Worm (Caenorhabditis elegans) whole organism, L3 larva: ENCODE results near the gene C04A11.5.

Experiments used
- ama-1 ChIP-seq: fragments of 150-350 bp; optimal IDR thresholded peaks from 2 replicates; lab custom pipeline; 2018
- fkh-10 ChIP-seq: sonication (generic microtip); optimal IDR thresholded peaks from 2 replicates; lab custom pipeline; 2017; ENCODE audit warnings: missing biosample characterization, missing genetic modification reagents, missing genetic modification characterization
- lin-39 ChIP-seq: fragments of 150-350 bp; optimal IDR thresholded peaks from 2 replicates; lab custom pipeline; 2018; ENCODE audit warnings: missing biosample characterization, missing genetic modification reagents, missing genetic modification characterization
- nhr-25 ChIP-seq: sonication (generic microtip); optimal IDR thresholded peaks from 2 replicates; lab custom pipeline; 2017; ENCODE audit warnings: missing biosample characterization, missing genetic modification characterization
- nhr-43 ChIP-seq: sonication (generic microtip); optimal IDR thresholded peaks from 2 replicates; lab custom pipeline; 2016; ENCODE audit warnings: mild to moderate bottlenecking, missing genetic modification characterization, missing compliant biosample characterization; ENCODE audit not compliant: poor library complexity, severe bottlenecking
- nhr-67 ChIP-seq: fragments of 150-350 bp; optimal IDR thresholded peaks from 2 replicates; lab custom pipeline; 2014; ENCODE audit warnings: missing biosample characterization, missing genetic modification characterization
- sea-2 ChIP-seq: fragments of 150-350 bp; sonication (generic microtip); optimal IDR thresholded peaks from 4 replicates; lab custom pipeline; 2014; ENCODE audit warnings: missing biosample characterization, missing genetic modification reagents, missing genetic modification characterization
- tbx-2 ChIP-seq: sonication (generic microtip); optimal IDR thresholded peaks from 2 replicates; lab custom pipeline; 2016; ENCODE audit warnings: mild to moderate bottlenecking, missing genetic modification characterization, missing compliant biosample characterization
- unc-62 ChIP-seq: fragments of 150-350 bp; sonication (generic microtip); optimal IDR thresholded peaks from 4 replicates; lab custom pipeline; 2014; ENCODE audit warnings: missing biosample characterization, missing genetic modification reagents, missing genetic modification characterization
- ztf-11 ChIP-seq: fragments of 150-350 bp; optimal IDR thresholded peaks from 2 replicates; lab custom pipeline; 2014; ENCODE audit warnings: missing biosample characterization, missing genetic modification characterization

- no peak for TF ChIP-seq nhr-43 (tag; lab: Kevin White, UChicago)
- TF ChIP-seq unc-62 = no peak
- TF ChIP-seq tbx-2 (tag; lab: Kevin White, UChicago) = no peak
- no peak for TF ChIP-seq sea-2 (GFP tag; lab: Kevin White, UChicago)
- no peak for TF ChIP-seq nhr-67
- TF ChIP-seq lin-39 (tag; lab: Kevin White, UChicago) = no peak
- no peak for TF ChIP-seq nhr-25 (tag; lab: Kevin White, UChicago)
- TF ChIP-seq ztf-11 (tag; lab: Kevin White, UChicago) = no peak
- no peak for TF ChIP-seq fkh-10 (GFP tag; lab: Kevin White, UChicago)
- no peak for TF ChIP-seq ama-1
These were observed 19.5 kb upstream of the C04A11.5 start for ce11 chrX:13644884-13645283.
